Fruit fly (Drosophila melanogaster) whole organism, adult: Measurements from ENCODE around the gene smal.

Experiments
- CG11617 ChIP-seq: fragments of 200-800 bp; sonication (Bioruptor generic); optimal IDR thresholded peaks from 2 replicates; lab custom pipeline; 2017; ENCODE audit warnings: mild to moderate bottlenecking, missing biosample characterization, missing genetic modification reagents, missing genetic modification characterization
- CG12768 ChIP-seq: fragments of 200-800 bp; sonication (Bioruptor generic); optimal IDR thresholded peaks from 2 replicates; lab custom pipeline; 2017; ENCODE audit warnings: missing biosample characterization, missing genetic modification characterization, mild to moderate bottlenecking, moderate library complexity, missing genetic modification reagents
- CG14711 ChIP-seq: fragments of 200-800 bp; sonication (Bioruptor generic); optimal IDR thresholded peaks from 2 replicates; lab custom pipeline; 2018; ENCODE audit warnings: missing biosample characterization, mild to moderate bottlenecking, missing genetic modification characterization, moderate library complexity
- CG1620 ChIP-seq: fragments of 200-800 bp; sonication (Bioruptor generic); optimal IDR thresholded peaks from 2 replicates; lab custom pipeline; 2016; ENCODE audit warnings: missing biosample characterization, missing genetic modification characterization
- CG33017 ChIP-seq: fragments of 200-800 bp; sonication (Bioruptor generic); optimal IDR thresholded peaks from 2 replicates; lab custom pipeline; 2018; ENCODE audit warnings: missing biosample characterization, mild to moderate bottlenecking, missing genetic modification characterization, moderate library complexity
- CG5204 ChIP-seq: fragments of 200-800 bp; sonication (Bioruptor generic); optimal IDR thresholded peaks from 2 replicates; lab custom pipeline; 2016; ENCODE audit warnings: missing biosample characterization, missing genetic modification characterization
- CG7045 ChIP-seq: fragments of 200-800 bp; sonication (Bioruptor generic); optimal IDR thresholded peaks from 2 replicates; lab custom pipeline; 2017; ENCODE audit warnings: missing biosample characterization, mild to moderate bottlenecking, missing genetic modification characterization
- CG7101 ChIP-seq: fragments of 200-800 bp; sonication (Bioruptor generic); optimal IDR thresholded peaks from 2 replicates; lab custom pipeline; 2018; ENCODE audit warnings: missing biosample characterization, mild to moderate bottlenecking, missing genetic modification characterization, moderate library complexity
- Clk ChIP-seq: fragments of 200-800 bp; sonication (Bioruptor generic); optimal IDR thresholded peaks from 2 replicates; lab custom pipeline; 2017; ENCODE audit warnings: missing biosample characterization, missing genetic modification characterization
- Crg-1 ChIP-seq: fragments of 200-800 bp; sonication (Bioruptor generic); optimal IDR thresholded peaks from 2 replicates; lab custom pipeline; 2016; ENCODE audit warnings: missing biosample characterization, missing genetic modification characterization
- Hr96 ChIP-seq: fragments of 200-800 bp; sonication (Bioruptor generic); optimal IDR thresholded peaks from 2 replicates; lab custom pipeline; 2016; ENCODE audit warnings: missing biosample characterization, missing genetic modification characterization
- Mnt ChIP-seq: fragments of 200-800 bp; sonication (Bioruptor generic); optimal IDR thresholded peaks from 2 replicates; lab custom pipeline; 2016; ENCODE audit warnings: missing biosample characterization, mild to moderate bottlenecking, missing genetic modification characterization
- bab1 ChIP-seq: fragments of 200-800 bp; sonication (Bioruptor generic); optimal IDR thresholded peaks from 3 replicates; lab custom pipeline; 2019; ENCODE audit warnings: missing biosample characterization, mild to moderate bottlenecking, missing genetic modification characterization, moderate library complexity
- cic ChIP-seq: fragments of 200-800 bp; sonication (Bioruptor generic); optimal IDR thresholded peaks from 2 replicates; lab custom pipeline; 2017; ENCODE audit warnings: missing biosample characterization, mild to moderate bottlenecking, missing genetic modification characterization, moderate library complexity
- cnc ChIP-seq, 2 experiments: fragments of >200 bp; optimal IDR thresholded peaks; 2 replicates each; lab custom pipeline; 2017
- kay ChIP-seq: fragments of 200-800 bp; sonication (Bioruptor generic); peaks from one replicate; lab custom pipeline; 2016; ENCODE audit warnings: missing biosample characterization, missing genetic modification characterization, borderline replicate concordance
- ovo ChIP-seq: fragments of 200-800 bp; sonication (Bioruptor generic); optimal IDR thresholded peaks from 2 replicates; lab custom pipeline; 2016; ENCODE audit warnings: missing biosample characterization, missing genetic modification characterization
- pad ChIP-seq: fragments of 200-800 bp; sonication (Bioruptor generic); optimal IDR thresholded peaks from 3 replicates; lab custom pipeline; 2017; ENCODE audit warnings: missing biosample characterization, missing genetic modification characterization, mild to moderate bottlenecking, moderate library complexity, missing genetic modification reagents
- tj ChIP-seq: fragments of 200-800 bp; sonication (Bioruptor generic); optimal IDR thresholded peaks from 3 replicates; lab custom pipeline; 2017; ENCODE audit warnings: missing biosample characterization, mild to moderate bottlenecking, missing genetic modification characterization, moderate library complexity
- toe ChIP-seq: fragments of 200-800 bp; sonication (Bioruptor generic); optimal IDR thresholded peaks from 2 replicates; lab custom pipeline; 2016; ENCODE audit warnings: missing biosample characterization, missing genetic modification characterization

Gene smal

DNA sequence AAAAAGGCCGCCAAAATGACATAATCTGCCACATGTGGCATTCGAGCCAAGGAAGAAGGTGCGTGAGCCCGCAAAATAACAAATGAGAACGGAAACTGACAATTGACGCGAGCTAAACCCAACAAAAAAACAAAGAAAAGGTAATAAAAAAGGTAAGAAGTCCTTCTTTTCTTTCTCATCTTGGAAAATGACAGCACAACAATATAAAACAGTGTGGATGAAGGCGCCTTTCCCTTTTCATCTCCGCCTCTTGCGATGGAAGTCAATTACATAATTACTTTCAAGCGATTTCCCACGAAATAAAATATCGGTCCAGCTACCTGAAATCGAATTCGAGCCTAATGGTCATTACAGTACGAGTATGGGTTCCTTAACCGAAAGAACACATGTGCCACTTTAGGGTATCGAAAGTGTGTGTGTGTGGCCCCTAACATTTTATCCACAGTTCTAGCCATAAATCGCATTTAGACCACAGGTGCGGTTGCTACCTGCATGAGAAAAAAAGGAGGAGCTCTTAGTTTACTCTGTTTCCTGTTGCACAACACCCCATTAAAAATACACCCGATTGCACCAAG, 50.3 kb downstream of the smal start:
- TF ChIP-seq Mnt (GFP tag; lab: Kevin White, UChicago) (no peak), bab1 (GFP tag; lab: Kevin White, UChicago) (no peak), CG1620 (no peak), CG33017 (no peak), CG5204 (GFP tag; lab: Kevin White, UChicago) (no peak)

DNA sequence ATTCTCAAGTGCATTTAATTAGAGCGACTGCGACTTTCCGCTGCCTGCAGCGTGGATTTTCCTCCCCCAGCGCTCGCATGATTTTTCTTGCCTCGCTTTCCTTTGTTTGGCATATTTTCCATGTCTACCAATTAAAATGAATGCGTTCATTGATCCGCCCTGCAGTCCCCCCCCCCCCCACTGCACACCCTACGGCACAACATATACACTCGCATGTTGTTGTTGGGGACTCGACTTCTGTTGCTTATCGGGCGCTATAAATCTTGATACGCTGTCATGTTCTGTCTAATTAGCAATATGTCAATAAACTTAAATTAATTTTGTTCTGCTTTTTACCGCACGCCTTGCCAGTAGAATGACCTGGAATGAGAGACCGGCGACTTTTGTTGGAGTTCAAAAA, 57.5 kb downstream of the smal start:
- TF ChIP-seq CG7101 (tag; lab: Kevin White, UChicago) (no peak), cic (GFP tag; lab: Kevin White, UChicago) (no peak), cnc (optimal IDR thresholded peaks at IDR 0.05; lab: Kevin White, UChicago) (no peak), Hr96 (no peak), CG12768 (GFP tag; lab: Kevin White, UChicago) (no peak), CG14711 (tag; lab: Kevin White, UChicago) (no peak), Clk (GFP tag; lab: Kevin White, UChicago) (no peak), CG5204 (GFP tag; lab: Kevin White, UChicago) (no peak)

DNA sequence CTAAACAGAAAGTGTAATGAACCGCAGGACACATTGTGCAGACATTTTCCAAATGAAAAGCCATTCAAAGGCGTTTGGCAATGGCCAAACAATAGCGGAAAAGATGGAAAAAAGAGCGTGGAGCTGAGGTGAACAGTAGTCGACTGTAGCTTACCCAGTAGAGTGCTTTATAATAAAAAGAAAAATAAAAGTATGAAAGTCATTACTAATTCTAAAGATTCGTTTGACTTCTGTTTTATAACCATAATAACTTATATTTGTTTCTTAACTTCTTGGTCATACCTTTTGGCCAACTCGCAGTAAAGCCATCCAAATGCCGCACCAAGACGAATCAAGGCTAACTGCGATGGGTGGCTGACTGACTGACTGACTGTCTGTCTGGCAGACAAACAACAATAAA, 60.4 kb downstream of the smal start:
- TF ChIP-seq Clk (GFP tag; lab: Kevin White, UChicago): no peak
- TF ChIP-seq tj (GFP tag; lab: Kevin White, UChicago): no peak

DNA sequence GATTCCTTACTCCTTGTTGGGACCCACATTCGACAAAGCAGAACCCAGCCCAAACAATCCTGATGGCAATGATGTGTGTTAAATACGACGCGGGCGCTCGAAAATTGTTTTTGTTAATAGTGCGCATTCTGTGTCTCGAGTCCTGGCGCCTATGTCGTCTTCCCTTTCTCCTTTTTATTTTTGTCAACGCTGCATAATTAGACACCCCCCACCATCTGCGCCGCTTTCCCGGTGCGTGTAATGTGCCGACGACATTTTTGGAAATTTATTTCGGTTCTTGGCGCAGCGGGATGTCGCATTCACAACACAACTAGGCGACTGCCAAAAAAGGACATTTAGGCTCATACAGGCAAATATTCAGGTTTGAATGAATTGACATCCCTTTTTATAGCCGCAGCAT, 62.1 kb downstream of the smal start:
- no peak for TF ChIP-seq tj (GFP tag; lab: Kevin White, UChicago)
- TF ChIP-seq CG5204 (GFP tag; lab: Kevin White, UChicago): no peak
- no peak for TF ChIP-seq CG11617
- TF ChIP-seq CG1620: no peak
- TF ChIP-seq Clk (GFP tag; lab: Kevin White, UChicago): no peak
- TF ChIP-seq CG7101 (tag; lab: Kevin White, UChicago): no peak
- no peak for TF ChIP-seq bab1 (GFP tag; lab: Kevin White, UChicago)
- no peak for TF ChIP-seq kay (GFP tag; lab: Kevin White, UChicago)
- TF ChIP-seq CG12768 (GFP tag; lab: Kevin White, UChicago): no peak
- TF ChIP-seq cnc (optimal IDR thresholded peaks at IDR 0.05; lab: Kevin White, UChicago): no peak
- TF ChIP-seq Hr96: no peak
- no peak for TF ChIP-seq CG33017
- no peak for TF ChIP-seq Crg-1 (GFP tag; lab: Kevin White, UChicago)

DNA sequence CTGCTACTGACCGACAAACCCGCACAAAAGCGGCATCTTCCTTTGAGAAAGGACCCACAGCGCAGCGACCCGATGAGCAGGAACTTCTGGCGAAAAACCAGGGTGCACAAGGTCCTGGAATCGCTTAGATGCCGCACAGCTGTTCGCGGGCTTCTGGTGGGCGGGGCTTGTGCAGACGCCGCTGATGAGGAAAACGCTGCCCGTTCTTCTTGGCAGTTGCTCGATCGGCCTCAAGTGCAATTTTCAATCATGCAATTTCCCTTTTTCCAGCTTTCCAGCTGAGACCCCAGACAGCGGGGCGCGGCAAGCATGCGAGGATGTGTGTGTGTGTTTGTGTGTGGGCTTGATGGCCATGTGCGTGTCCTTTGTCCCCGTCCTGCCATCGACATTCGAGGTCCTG, 63.1 kb downstream of the smal start:
- TF ChIP-seq Hr96 (no peak), kay (GFP tag; lab: Kevin White, UChicago) (no peak), cnc (optimal IDR thresholded peaks at IDR 0.05; lab: Kevin White, UChicago) (no peak), Crg-1 (GFP tag; lab: Kevin White, UChicago) (no peak), Mnt (GFP tag; lab: Kevin White, UChicago) (no peak), pad (no peak), CG5204 (GFP tag; lab: Kevin White, UChicago) (no peak), Clk (GFP tag; lab: Kevin White, UChicago) (no peak)

DNA sequence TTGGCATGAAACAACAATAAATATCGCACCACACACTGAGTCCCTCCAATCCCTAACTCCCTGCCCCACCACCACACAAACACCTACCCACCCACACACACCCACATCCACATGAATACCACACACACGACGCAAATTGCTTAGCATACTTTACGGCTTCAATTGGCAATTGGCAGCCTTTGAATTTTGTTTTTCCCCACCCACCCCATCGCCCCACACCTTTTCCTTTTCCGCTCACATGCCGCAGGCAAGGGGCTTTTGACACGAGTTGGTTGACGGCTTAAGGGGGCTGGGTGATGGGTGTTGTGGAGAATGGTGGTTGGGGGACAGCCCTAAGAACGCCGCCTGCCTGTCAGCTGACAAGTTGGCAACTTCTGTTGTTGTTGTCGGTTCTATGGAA, 70.5 kb downstream of the smal start:
- no peak for TF ChIP-seq cic (GFP tag; lab: Kevin White, UChicago)
- TF ChIP-seq CG12768 (GFP tag; lab: Kevin White, UChicago): no peak
- no peak for TF ChIP-seq Crg-1 (GFP tag; lab: Kevin White, UChicago)
- no peak for TF ChIP-seq CG7045
- no peak for TF ChIP-seq bab1 (GFP tag; lab: Kevin White, UChicago)
- TF ChIP-seq pad: no peak
- no peak for TF ChIP-seq ovo (GFP tag; lab: Kevin White, UChicago)
- no peak for TF ChIP-seq Clk (GFP tag; lab: Kevin White, UChicago)
- no peak for TF ChIP-seq tj (GFP tag; lab: Kevin White, UChicago)
- TF ChIP-seq kay (GFP tag; lab: Kevin White, UChicago): no peak
- TF ChIP-seq CG14711 (tag; lab: Kevin White, UChicago): no peak
- no peak for TF ChIP-seq Hr96
- TF ChIP-seq CG11617: no peak

DNA sequence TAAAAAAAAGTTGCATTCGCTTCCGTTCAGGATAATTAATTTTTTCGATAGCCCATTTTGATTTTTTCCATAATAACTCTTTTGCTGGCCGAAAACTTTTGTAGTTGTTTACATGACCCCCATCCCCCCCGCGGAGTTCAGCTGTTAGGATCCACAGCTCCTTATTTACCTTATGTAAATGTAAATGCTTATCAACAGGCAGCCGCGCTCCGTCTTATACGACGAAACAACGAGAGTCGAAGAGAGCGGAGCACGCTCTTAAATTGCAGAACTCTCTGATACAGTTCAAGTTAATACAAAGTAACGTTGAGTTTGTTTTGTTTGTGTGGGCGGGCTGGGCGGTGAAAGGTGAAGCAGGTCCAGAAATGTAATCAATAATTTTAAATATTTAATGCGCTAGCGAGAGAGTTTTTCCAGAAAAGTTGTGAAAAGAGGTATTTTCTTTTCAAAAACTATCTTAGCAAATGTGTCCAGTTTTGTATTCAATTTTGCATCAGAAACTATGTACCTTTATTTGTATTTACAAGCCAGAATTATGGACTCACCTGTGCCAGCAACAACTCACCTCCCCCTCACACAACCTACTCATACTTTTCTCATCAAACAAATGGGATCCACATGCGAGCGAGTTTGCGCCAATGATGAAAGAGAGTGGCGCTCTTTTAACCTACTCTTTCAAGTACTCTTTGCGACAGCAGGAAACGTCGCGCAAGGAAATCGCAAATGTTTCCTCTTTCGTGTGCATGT, 73.5 kb downstream of the smal start:
- TF ChIP-seq Clk (GFP tag; lab: Kevin White, UChicago): no peak
- no peak for TF ChIP-seq Hr96
- no peak for TF ChIP-seq toe (GFP tag; lab: Kevin White, UChicago)
- peak; percentile 24 for TF ChIP-seq CG7045

DNA sequence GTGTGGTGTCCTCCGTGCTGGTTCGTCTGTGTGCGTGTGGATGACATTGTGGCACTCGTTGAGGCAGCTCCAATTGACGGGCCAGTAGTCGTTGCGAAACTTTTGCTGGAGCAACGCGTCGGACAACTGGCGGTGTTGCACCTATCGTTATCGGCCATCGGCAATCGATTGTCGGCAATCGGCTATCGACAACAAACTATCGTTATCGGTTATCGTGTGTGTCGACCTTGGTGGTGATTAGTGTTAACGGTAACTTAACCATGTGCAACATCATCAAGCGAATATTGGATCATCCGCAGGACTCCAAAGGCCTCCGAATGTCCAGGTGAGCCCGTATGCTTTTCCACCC, 74.0 kb downstream of the smal start, which contains the start of gene Ddr:
Gene Ddr, plus strand, starts transcription at position 119 of the 349 bp plus-strand sequence.
- no peak for TF ChIP-seq CG14711 (tag; lab: Kevin White, UChicago)
- no peak for TF ChIP-seq pad
- no peak for TF ChIP-seq Hr96
- TF ChIP-seq Clk (GFP tag; lab: Kevin White, UChicago): no peak
- no peak for TF ChIP-seq ovo (GFP tag; lab: Kevin White, UChicago)
- no peak for TF ChIP-seq kay (GFP tag; lab: Kevin White, UChicago)
- TF ChIP-seq CG33017: no peak
- TF ChIP-seq CG7101 (tag; lab: Kevin White, UChicago): no peak
- no peak for TF ChIP-seq tj (GFP tag; lab: Kevin White, UChicago)
- TF ChIP-seq CG11617: no peak
- no peak for TF ChIP-seq Mnt (GFP tag; lab: Kevin White, UChicago)
- TF ChIP-seq CG5204 (GFP tag; lab: Kevin White, UChicago): no peak
- no peak for TF ChIP-seq CG12768 (GFP tag; lab: Kevin White, UChicago)
- no peak for TF ChIP-seq CG1620
- TF ChIP-seq cnc (optimal IDR thresholded peaks at IDR 0.05; lab: Kevin White, UChicago): no peak
- TF ChIP-seq toe (GFP tag; lab: Kevin White, UChicago): no peak
- no peak for TF ChIP-seq Crg-1 (GFP tag; lab: Kevin White, UChicago)
- no peak for TF ChIP-seq bab1 (GFP tag; lab: Kevin White, UChicago)
- no peak for TF ChIP-seq CG7045
